Worm (Caenorhabditis elegans) whole organism, L4/young adult: ENCODE measurements around the gene ugt-47.

ENCODE experiments used
- dao-5 ChIP-seq: sonication (generic microtip); optimal IDR thresholded peaks from 2 replicates; lab custom pipeline; 2016; ENCODE audit warnings: missing genotype, missing genetic modification characterization, moderate library complexity, missing compliant biosample characterization
- him-1 ChIP-seq: sonication (generic microtip); optimal IDR thresholded peaks from 2 replicates; lab custom pipeline; 2016; ENCODE audit warnings: missing genotype, missing genetic modification reagents, missing genetic modification characterization, missing compliant biosample characterization

ce11 chrV:10146787-10147186, 48.4 kb upstream of the ugt-47 start:
- TF ChIP-seq him-1 (tag; lab: Kevin White, UChicago) (no peak), dao-5 (tag; lab: Kevin White, UChicago) (no peak)
